Worm (Caenorhabditis elegans) whole organism, L2 larva: ENCODE measurements around the gene nlp-11.

Experiments used
- ZK546.5 ChIP-seq: sonication (generic microtip); optimal IDR thresholded peaks from 2 replicates; lab custom pipeline; 2017; ENCODE audit warnings: missing biosample characterization, missing genetic modification characterization
- fos-1 ChIP-seq: fragments of 150-350 bp; optimal IDR thresholded peaks from 2 replicates; lab custom pipeline; 2014; ENCODE audit warnings: missing biosample characterization, missing genetic modification characterization
- nhr-12 ChIP-seq: fragments of 150-350 bp; optimal IDR thresholded peaks from 2 replicates; lab custom pipeline; 2014; ENCODE audit warnings: missing biosample characterization, missing genetic modification characterization
- nhr-237 ChIP-seq: fragments of 150-350 bp; optimal IDR thresholded peaks from 2 replicates; lab custom pipeline; 2014; ENCODE audit warnings: missing biosample characterization, missing genetic modification characterization
- skn-1 ChIP-seq: sonication (generic microtip); optimal IDR thresholded peaks from 2 replicates; lab custom pipeline; 2017; ENCODE audit warnings: missing biosample characterization, missing genetic modification characterization
- ztf-4 ChIP-seq: fragments of 150-350 bp; optimal IDR thresholded peaks from 2 replicates; lab custom pipeline; 2014; ENCODE audit warnings: missing biosample characterization, missing genetic modification characterization

ce11 chrII:9651700-9652099 lies 40.0 kb downstream of the nlp-11 start, which contains the start of gene ZK1307.4:
- no peak for TF ChIP-seq skn-1
- TF ChIP-seq ZK546.5 (tag; lab: Kevin White, UChicago), result no peak
- TF ChIP-seq ztf-4 (tag; lab: Kevin White, UChicago), result no peak
- TF ChIP-seq nhr-12, result no peak
- no peak for TF ChIP-seq fos-1 (tag; lab: Kevin White, UChicago)
- no peak for TF ChIP-seq nhr-237 (tag; lab: Kevin White, UChicago)
